Fruit fly (Drosophila melanogaster) whole organism, embryonic: ENCODE measurements around the gene CG10252.

Experiments
- CG10147 ChIP-seq: fragments of 200-800 bp; sonication (Bioruptor generic); optimal IDR thresholded peaks from 2 replicates; lab custom pipeline; 2019; ENCODE audit warnings: missing biosample characterization, mild to moderate bottlenecking, missing genetic modification characterization, moderate library complexity
- CG10979 ChIP-seq: fragments of 200-800 bp; sonication (Bioruptor generic); optimal IDR thresholded peaks from 2 replicates; lab custom pipeline; 2018; ENCODE audit warnings: missing biosample characterization, mild to moderate bottlenecking, missing genetic modification characterization, moderate library complexity
- CG15011 ChIP-seq: fragments of 200-800 bp; sonication (Bioruptor generic); optimal IDR thresholded peaks from 3 replicates; lab custom pipeline; 2018; ENCODE audit warnings: missing biosample characterization, mild to moderate bottlenecking, missing genetic modification characterization
- CG15601 ChIP-seq: fragments of 200-800 bp; sonication (Bioruptor generic); optimal IDR thresholded peaks from 3 replicates; lab custom pipeline; 2019; ENCODE audit warnings: missing biosample characterization, mild to moderate bottlenecking, missing genetic modification characterization, moderate library complexity
- CG18619 ChIP-seq: fragments of 200-800 bp; sonication (Bioruptor generic); optimal IDR thresholded peaks from 3 replicates; lab custom pipeline; 2017; ENCODE audit warnings: missing biosample characterization, mild to moderate bottlenecking, missing genetic modification characterization
- CG2712 ChIP-seq: fragments of 200-800 bp; optimal IDR thresholded peaks from 3 replicates; lab custom pipeline; 2019; ENCODE audit warnings: missing biosample characterization, mild to moderate bottlenecking, missing genetic modification characterization, moderate library complexity
- CG30020 ChIP-seq: fragments of 200-800 bp; optimal IDR thresholded peaks from 2 replicates; lab custom pipeline; 2019; ENCODE audit warnings: missing biosample characterization, mild to moderate bottlenecking, missing genetic modification characterization, moderate library complexity
- CG30403 ChIP-seq: fragments of 200-800 bp; sonication (Bioruptor generic); optimal IDR thresholded peaks from 3 replicates; lab custom pipeline; 2016; ENCODE audit warnings: missing biosample characterization, missing genetic modification characterization
- CG4360 ChIP-seq: fragments of 200-800 bp; sonication (Bioruptor generic); IDR thresholded peaks from 2 replicates; pipeline ENCODE4 v1.3.6; 2022; ENCODE audit warnings: missing biosample characterization, missing genetic modification characterization
- CG4424 ChIP-seq: fragments of 200-800 bp; sonication (Bioruptor generic); optimal IDR thresholded peaks from 3 replicates; lab custom pipeline; 2016; ENCODE audit warnings: missing biosample characterization, missing genetic modification characterization
- CG6254 ChIP-seq: fragments of 200-800 bp; sonication (Bioruptor generic); optimal IDR thresholded peaks from 3 replicates; lab custom pipeline; 2017; ENCODE audit warnings: mild to moderate bottlenecking, missing biosample characterization, missing genetic modification reagents, missing genetic modification characterization
- CG6854 ChIP-seq: fragments of 200-800 bp; sonication (Bioruptor generic); optimal IDR thresholded peaks from 3 replicates; lab custom pipeline; 2017; ENCODE audit warnings: missing biosample characterization, mild to moderate bottlenecking, missing genetic modification characterization
- CG7928 ChIP-seq: fragments of 200-800 bp; sonication (Bioruptor generic); optimal IDR thresholded peaks from 2 replicates; lab custom pipeline; 2017; ENCODE audit warnings: missing biosample characterization, mild to moderate bottlenecking, missing genetic modification characterization
- CG8944 ChIP-seq: fragments of 200-800 bp; sonication (Bioruptor generic); optimal IDR thresholded peaks from 3 replicates; lab custom pipeline; 2016; ENCODE audit warnings: missing biosample characterization, missing genetic modification characterization
- Doc3 ChIP-seq: fragments of 200-800 bp; sonication (Bioruptor generic); IDR thresholded peaks from 3 replicates; pipeline ENCODE4 v1.3.6; 2022; ENCODE audit warnings: missing biosample characterization, missing genetic modification characterization; ENCODE audit not compliant: partially characterized antibody
- GATAe ChIP-seq: fragments of 200-800 bp; sonication (Bioruptor generic); conservative IDR thresholded peaks from 2 replicates; pipeline ENCODE4 v1.3.6; 2022; ENCODE audit warnings: missing biosample characterization, missing genetic modification characterization
- Gug ChIP-seq: fragments of 200-800 bp; sonication (Bioruptor generic); IDR thresholded peaks from 4 replicates; pipeline ENCODE4 v1.3.6; 2022; ENCODE audit warnings: missing biosample characterization, missing genetic modification characterization
- HLH3B ChIP-seq: fragments of 200-800 bp; sonication (Bioruptor generic); IDR thresholded peaks from 2 replicates; pipeline ENCODE4 v1.3.6; 2022; ENCODE audit warnings: missing biosample characterization, missing genetic modification characterization
- HmgD ChIP-seq: fragments of 200-800 bp; sonication (Bioruptor generic); optimal IDR thresholded peaks from 3 replicates; lab custom pipeline; 2016; ENCODE audit warnings: missing biosample characterization, missing genetic modification characterization
- Hmr ChIP-seq: fragments of 200-800 bp; sonication (Bioruptor generic); optimal IDR thresholded peaks from 3 replicates; lab custom pipeline; 2017; ENCODE audit warnings: mild to moderate bottlenecking, missing biosample characterization, missing genetic modification reagents, missing genetic modification characterization
- Hr3 ChIP-seq: fragments of 200-800 bp; sonication (Bioruptor generic); optimal IDR thresholded peaks from 3 replicates; lab custom pipeline; 2016; ENCODE audit warnings: missing biosample characterization, missing genetic modification characterization
- MTF-1 ChIP-seq: fragments of 200-800 bp; sonication (Bioruptor generic); optimal IDR thresholded peaks from 2 replicates; lab custom pipeline; 2018; ENCODE audit warnings: missing biosample characterization, mild to moderate bottlenecking, missing genetic modification characterization, borderline replicate concordance
- Meics ChIP-seq: fragments of 200-800 bp; sonication (Bioruptor generic); optimal IDR thresholded peaks from 2 replicates; lab custom pipeline; 2017; ENCODE audit warnings: missing biosample characterization, mild to moderate bottlenecking, missing genetic modification characterization
- Oaz ChIP-seq: fragments of 200-800 bp; sonication (Bioruptor generic); IDR thresholded peaks from 2 replicates; pipeline ENCODE4 v1.3.6; 2022; ENCODE audit warnings: missing biosample characterization, missing genetic modification characterization
- PHDP ChIP-seq: fragments of 200-800 bp; sonication (Bioruptor generic); optimal IDR thresholded peaks from 3 replicates; lab custom pipeline; 2018; ENCODE audit warnings: missing biosample characterization, mild to moderate bottlenecking, missing genetic modification characterization, moderate library complexity
- Pdp1 ChIP-seq, 2 experiments: fragments of 200-800 bp; sonication (Bioruptor generic); optimal IDR thresholded peaks; 3 replicates each; lab custom pipeline; 2016; ENCODE audit warnings: missing biosample characterization in 2 of 2, missing genetic modification characterization in 2 of 2, mild to moderate bottlenecking in 1 of 2, moderate library complexity in 1 of 2
- Side ChIP-seq: fragments of 200-800 bp; sonication (Bioruptor generic); optimal IDR thresholded peaks from 2 replicates; lab custom pipeline; 2016; ENCODE audit warnings: missing biosample characterization, missing genetic modification characterization
- Sry-δ ChIP-seq: fragments of 200-800 bp; sonication (Bioruptor generic); optimal IDR thresholded peaks from 2 replicates; lab custom pipeline; 2016; ENCODE audit warnings: missing biosample characterization, missing genetic modification characterization
- Taf1 ChIP-seq: fragments of 200-800 bp; sonication (Bioruptor generic); IDR thresholded peaks from 2 replicates; pipeline ENCODE4 v1.3.6; 2022; ENCODE audit warnings: missing biosample characterization, missing genetic modification characterization
- Xbp1 ChIP-seq: fragments of 200-800 bp; sonication (Bioruptor generic); optimal IDR thresholded peaks from 3 replicates; lab custom pipeline; 2016; ENCODE audit warnings: missing biosample characterization, mild to moderate bottlenecking, missing genetic modification characterization
- br ChIP-seq: fragments of >200 bp; optimal IDR thresholded peaks from 2 replicates; lab custom pipeline; 2017
- chn ChIP-seq: fragments of 200-800 bp; sonication (Bioruptor generic); optimal IDR thresholded peaks from 2 replicates; lab custom pipeline; 2016; ENCODE audit warnings: missing biosample characterization, missing genetic modification characterization
- dati ChIP-seq: fragments of 200-800 bp; sonication (Bioruptor generic); IDR thresholded peaks from 2 replicates; pipeline ENCODE4 v1.3.6; 2022; ENCODE audit warnings: missing biosample characterization, missing genetic modification characterization
- dm ChIP-seq: fragments of 200-800 bp; sonication (Bioruptor generic); optimal IDR thresholded peaks from 3 replicates; lab custom pipeline; 2016; ENCODE audit warnings: missing biosample characterization, missing genetic modification characterization
- ewg ChIP-seq: fragments of 200-800 bp; sonication (Bioruptor generic); optimal IDR thresholded peaks from 3 replicates; lab custom pipeline; 2017; ENCODE audit warnings: mild to moderate bottlenecking, missing biosample characterization, missing genetic modification reagents, missing genetic modification characterization
- fd64A ChIP-seq: fragments of 200-800 bp; sonication (Bioruptor generic); optimal IDR thresholded peaks from 3 replicates; lab custom pipeline; 2018; ENCODE audit warnings: missing biosample characterization, mild to moderate bottlenecking, missing genetic modification characterization
- gem ChIP-seq: fragments of 200-800 bp; sonication (Bioruptor generic); optimal IDR thresholded peaks from 2 replicates; lab custom pipeline; 2019; ENCODE audit warnings: missing biosample characterization, mild to moderate bottlenecking, missing genetic modification characterization, moderate library complexity
- hb ChIP-seq: fragments of 200-800 bp; sonication (Bioruptor generic); IDR thresholded peaks from 3 replicates; pipeline ENCODE4 v1.3.6; 2022; ENCODE audit warnings: missing biosample characterization, missing genetic modification characterization; ENCODE audit not compliant: partially characterized antibody
- jumu ChIP-seq: fragments of 200-800 bp; sonication (Bioruptor generic); optimal IDR thresholded peaks from 3 replicates; lab custom pipeline; 2016; ENCODE audit warnings: missing biosample characterization, missing genetic modification characterization
- lilli ChIP-seq: fragments of 200-800 bp; sonication (Bioruptor generic); optimal IDR thresholded peaks from 3 replicates; lab custom pipeline; 2016; ENCODE audit warnings: missing biosample characterization, missing genetic modification characterization
- lola ChIP-seq, 3 experiments: fragments of >200 bp in 2 of 3; fragments of 200-800 bp in 1 of 3; sonication (Bioruptor generic) in 1 of 3; optimal IDR thresholded peaks; 2 replicates each; lab custom pipeline; 2017 to 2019; ENCODE audit warnings: missing biosample characterization in 3 of 3, missing genetic modification characterization in 3 of 3, mild to moderate bottlenecking in 1 of 3, moderate library complexity in 1 of 3
- nmo ChIP-seq: fragments of 200-800 bp; sonication (Bioruptor generic); optimal IDR thresholded peaks from 2 replicates; lab custom pipeline; 2018; ENCODE audit warnings: missing biosample characterization, mild to moderate bottlenecking, missing genetic modification characterization, moderate library complexity
- odd ChIP-seq: fragments of 200-800 bp; sonication (Bioruptor generic); optimal IDR thresholded peaks from 2 replicates; lab custom pipeline; 2017; ENCODE audit warnings: missing biosample characterization, mild to moderate bottlenecking, missing genetic modification characterization
- p53 ChIP-seq: fragments of 200-800 bp; sonication (Bioruptor generic); optimal IDR thresholded peaks from 2 replicates; lab custom pipeline; 2016; ENCODE audit warnings: missing biosample characterization, missing genetic modification characterization
- salm ChIP-seq: fragments of 200-800 bp; sonication (Bioruptor generic); optimal IDR thresholded peaks from 2 replicates; lab custom pipeline; 2018; ENCODE audit warnings: missing biosample characterization, mild to moderate bottlenecking, missing genetic modification characterization
- sens ChIP-seq: fragments of 200-800 bp; sonication (Bioruptor generic); peaks from one replicate; lab custom pipeline; 2016; ENCODE audit warnings: missing biosample characterization, missing genetic modification characterization
- sqz ChIP-seq: fragments of 200-800 bp; sonication (Bioruptor generic); optimal IDR thresholded peaks from 3 replicates; lab custom pipeline; 2018; ENCODE audit warnings: missing biosample characterization, mild to moderate bottlenecking, missing genetic modification characterization
- tin ChIP-seq: fragments of 200-800 bp; sonication (Bioruptor generic); optimal IDR thresholded peaks from 3 replicates; lab custom pipeline; 2016; ENCODE audit warnings: missing biosample characterization, missing genetic modification characterization
- trem ChIP-seq: fragments of 200-800 bp; optimal IDR thresholded peaks from 3 replicates; lab custom pipeline; 2019; ENCODE audit warnings: missing biosample characterization, mild to moderate bottlenecking, missing genetic modification characterization, moderate library complexity
- unc-4 ChIP-seq: fragments of 200-800 bp; sonication (Bioruptor generic); IDR thresholded peaks from 2 replicates; pipeline ENCODE4 v1.3.6; 2022; ENCODE audit warnings: missing biosample characterization, missing genetic modification characterization; ENCODE audit not compliant: partially characterized antibody
- wdn ChIP-seq: fragments of 200-800 bp; sonication (Bioruptor generic); IDR thresholded peaks from 2 replicates; pipeline ENCODE4 v1.3.6; 2022; ENCODE audit warnings: missing biosample characterization, missing genetic modification characterization

Gene CG10252

dm6 chr3R:23726740-23727139, 30.7 kb upstream of the CG10252 start (continued):
- TF ChIP-seq unc-4 (no peak), tin (GFP tag; lab: Kevin White, UChicago) (peak; percentile 55), chn (peak; percentile 35), Hmr (peak; percentile 93), CG30403 (GFP tag; lab: Kevin White, UChicago) (peak; percentile 86), PHDP (tag; lab: Kevin White, UChicago) (peak; percentile 90), p53 (GFP tag; lab: Kevin White, UChicago) (no peak), CG8944 (GFP tag; lab: Kevin White, UChicago) (peak; percentile 16), Taf1 (GFP tag; lab: Robert Waterston, UW) (peak; percentile 70; the same call in 1 of the 2 replicates), HmgD (GFP tag; lab: Kevin White, UChicago) (no peak), Xbp1 (GFP tag; lab: Kevin White, UChicago) (peak; percentile 71), sens (peak; percentile 87), CG10979 (peak; percentile 56), CG4360 (GFP tag; lab: Robert Waterston, UW) (peak; percentile 14; the same call in 1 of the 2 replicates), fd64A (no peak), ewg (no peak), CG10147 (GFP tag; lab: Kevin White, UChicago) (peak; percentile 86), nmo (GFP tag; lab: Kevin White, UChicago) (peak; percentile 71), CG15601 (tag; lab: Kevin White, UChicago) (no peak), lola (GFP tag; optimal IDR thresholded peaks at IDR 0.05; lab: Kevin White, UChicago) (no peak), CG6854 (GFP tag; lab: Kevin White, UChicago) (peak; percentile 78), wdn (GFP tag; lab: Robert Waterston, UW) (peak; percentile 80), lilli (GFP tag; lab: Kevin White, UChicago) (peak; percentile 93), HLH3B (peak; percentile 79), sqz (peak; percentile 33), Hr3 (GFP tag; lab: Kevin White, UChicago) (peak; percentile 66), MTF-1 (GFP tag; lab: Kevin White, UChicago) (no peak), CG7928 (peak; percentile 55), CG30020 (tag; lab: Kevin White, UChicago) (no peak), salm (peak; percentile 39), Gug (GFP tag; lab: Robert Waterston, UW) (peak; percentile 51; the same call in 2 of the 4 replicates), CG18619 (GFP tag; lab: Kevin White, UChicago) (peak; percentile 76), gem (tag; lab: Kevin White, UChicago) (peak; percentile 88), GATAe (GFP tag; lab: Robert Waterston, UW) (peak; percentile 74), br (lab: Kevin White, UChicago) (no peak), Doc3 (GFP tag; lab: Robert Waterston, UW) (no peak), Sry-δ (GFP tag; lab: Kevin White, UChicago) (peak; percentile 14), dm (GFP tag; lab: Kevin White, UChicago) (peak; percentile 48), Oaz (GFP tag; lab: Robert Waterston, UW) (peak; percentile 40; the same call in 1 of the 2 replicates), trem (tag; lab: Kevin White, UChicago) (peak; percentile 1), Meics (GFP tag; lab: Kevin White, UChicago) (peak; percentile 89), CG15011 (GFP tag; lab: Kevin White, UChicago) (peak; percentile 82), dati (GFP tag; lab: Robert Waterston, UW) (no peak), Side (GFP tag; lab: Kevin White, UChicago) (peak; percentile 73), jumu (GFP tag; lab: Kevin White, UChicago) (peak; percentile 35), Pdp1 (GFP tag; optimal IDR thresholded peaks at IDR 0.05; lab: Kevin White, UChicago) (peak; percentile 67 to 74), odd (GFP tag; lab: Kevin White, UChicago) (peak; percentile 34), CG6254 (GFP tag; lab: Kevin White, UChicago) (no peak), CG2712 (peak; percentile 77), hb (GFP tag; lab: Robert Waterston, UW) (no peak), CG4424 (peak; percentile 64)
